Worm (Caenorhabditis elegans) whole organism, late embryonic: ENCODE data around the gene W03B1.3.

Experiments used
- ceh-31 ChIP-seq: sonication (generic microtip); optimal IDR thresholded peaks from 2 replicates; lab custom pipeline; 2016; ENCODE audit warnings: missing genetic modification characterization, missing compliant biosample characterization
- ceh-48 ChIP-seq: sonication (generic microtip); optimal IDR thresholded peaks from 2 replicates; lab custom pipeline; 2016; ENCODE audit warnings: missing genetic modification characterization, inconsistent platforms, missing compliant biosample characterization
- lim-6 ChIP-seq: sonication (generic microtip); optimal IDR thresholded peaks from 2 replicates; lab custom pipeline; 2016; ENCODE audit warnings: missing genetic modification characterization, missing compliant biosample characterization
- mec-3 ChIP-seq: sonication (generic microtip); optimal IDR thresholded peaks from 2 replicates; lab custom pipeline; 2016; ENCODE audit warnings: borderline replicate concordance, missing genetic modification characterization, missing compliant biosample characterization

ce11 chrIV:4356879-4357278 is 20.8 kb upstream of the W03B1.3 start, which contains the start of gene W03B1.9:
- no peak for TF ChIP-seq ceh-31
- TF ChIP-seq mec-3: no peak
- no peak for TF ChIP-seq ceh-48 (tag; lab: Kevin White, UChicago)
- no peak for TF ChIP-seq lim-6 (tag; lab: Kevin White, UChicago)
